Fruit fly (Drosophila melanogaster): ENCODE data around the gene GstD2.

GstD2 gene

dm6 chr3R:12369135-12369792, 2.5 kb upstream of the GstD2 start, which contains the start of gene GstD1 (continued):
- peak; percentile 30 for TF ChIP-seq CG9817 (tag; optimal IDR thresholded peaks at IDR 0.05)
- TF ChIP-seq CG6175 (GFP tag; IDR thresholded peaks at IDR 0.05), result peak; percentile 92
- TF ChIP-seq pfk (GFP tag; optimal IDR thresholded peaks at IDR 0.05), result peak; percentile 17
- peak; percentile 33 for TF ChIP-seq Six4 (GFP tag; optimal IDR thresholded peaks at IDR 0.05)
- peak; percentile 38 for TF ChIP-seq Fer1 (GFP tag; optimal IDR thresholded peaks at IDR 0.05)
- TF ChIP-seq CG30403 (GFP tag; optimal IDR thresholded peaks at IDR 0.05), result peak; percentile 54
- TF ChIP-seq CG10366 (GFP tag; IDR thresholded peaks at IDR 0.05), result peak; percentile 21; the same call in 1 of the 2 replicates
- TF ChIP-seq CG8765 (GFP tag; IDR thresholded peaks at IDR 0.05), result peak; percentile 87; the same call in 1 of the 2 replicates

dm6 chr3R:12369793-12370642, 1.8 kb upstream of the GstD2 start:
- TF ChIP-seq pum (GFP tag; optimal IDR thresholded peaks at IDR 0.05) (no peak), lbe (GFP tag; optimal IDR thresholded peaks at IDR 0.05) (no peak), nerfin-2 (GFP tag; IDR thresholded peaks at IDR 0.05; ENCODE audit: partially characterized antibody) (no peak), gsb-n (tag; optimal IDR thresholded peaks at IDR 0.05) (no peak), CG12769 (tag; optimal IDR thresholded peaks at IDR 0.05) (no peak), CG33557 (GFP tag; optimal IDR thresholded peaks at IDR 0.05) (no peak), disco-r (GFP tag; optimal IDR thresholded peaks at IDR 0.05) (no peak), aop (GFP tag; IDR thresholded peaks at IDR 0.05) (no peak), Hmr (GFP tag; optimal IDR thresholded peaks at IDR 0.05) (no peak), CG15011 (GFP tag; optimal IDR thresholded peaks at IDR 0.05) (no peak), Ptx1 (GFP tag; IDR thresholded peaks at IDR 0.05) (0 out of 2 replicates have a peak, but pooled peaks have one; percentile 1), CG6765 (GFP tag; optimal IDR thresholded peaks at IDR 0.05) (no peak), CkIIα-i1 (GFP tag; IDR thresholded peaks at IDR 0.05) (no peak), sug (tag; optimal IDR thresholded peaks at IDR 0.05) (peak; percentile 97), CG30020 (tag; optimal IDR thresholded peaks at IDR 0.05) (no peak), CG31388 (GFP tag; optimal IDR thresholded peaks at IDR 0.05) (peak; percentile 2), kah (GFP tag; optimal IDR thresholded peaks at IDR 0.05) (no peak), CG15696 (tag; optimal IDR thresholded peaks at IDR 0.05) (peak; percentile 67), tll (GFP tag; optimal IDR thresholded peaks at IDR 0.05) (no peak), chn (GFP tag; optimal IDR thresholded peaks at IDR 0.05) (no peak), CG2712 (tag; optimal IDR thresholded peaks at IDR 0.05) (no peak), Spps (tag; optimal IDR thresholded peaks at IDR 0.05) (no peak), CG9609 (GFP tag; optimal IDR thresholded peaks at IDR 0.05) (no peak), dmrt99B (tag; optimal IDR thresholded peaks at IDR 0.05) (no peak), ac (GFP tag; optimal IDR thresholded peaks at IDR 0.05) (no peak), CG15601 (tag; optimal IDR thresholded peaks at IDR 0.05) (no peak), stwl (tag; optimal IDR thresholded peaks at IDR 0.05) (peak; percentile 23), MTF-1 (GFP tag; optimal IDR thresholded peaks at IDR 0.05; ENCODE audit: borderline replicate concordance) (peak; percentile 62), sens (GFP tag) (peak; percentile 69), amos (GFP tag; IDR thresholded peaks at IDR 0.05; ENCODE audit: partially characterized antibody) (no peak), Bteb2 (GFP tag; optimal IDR thresholded peaks at IDR 0.05) (no peak), hb (GFP tag; IDR thresholded peaks at IDR 0.05; ENCODE audit: partially characterized antibody) (no peak), schlank (tag; optimal IDR thresholded peaks at IDR 0.05) (no peak), crp (GFP tag; optimal IDR thresholded peaks at IDR 0.05) (no peak), Aef1 (GFP tag; IDR thresholded peaks at IDR 0.05) (no peak), inv (GFP tag; IDR thresholded peaks at IDR 0.05; ENCODE audit: partially characterized antibody) (no peak), CG3726 (GFP tag; IDR thresholded peaks at IDR 0.05) (no peak), vnd (GFP tag; IDR thresholded peaks at IDR 0.05; ENCODE audit: partially characterized antibody) (no peak)

Data from whole organism, embryonic.